Fruit fly (Drosophila melanogaster) whole organism, embryonic: ENCODE data around the gene CG7607.

Experiments used
- Asciz ChIP-seq: fragments of 200-800 bp; sonication (Bioruptor generic); optimal IDR thresholded peaks from 2 replicates; lab custom pipeline; 2017; ENCODE audit warnings: missing biosample characterization, mild to moderate bottlenecking, missing genetic modification characterization, missing genetic modification reagents
- Atf6 ChIP-seq: fragments of 200-800 bp; sonication (Bioruptor generic); IDR thresholded peaks from 2 replicates; pipeline ENCODE4 v1.3.6; 2022; ENCODE audit warnings: missing biosample characterization, missing genetic modification characterization
- CG1024 ChIP-seq: fragments of 200-800 bp; sonication (Bioruptor generic); IDR thresholded peaks from 2 replicates; pipeline ENCODE4 v1.3.6; 2022; ENCODE audit warnings: missing biosample characterization, missing genetic modification characterization
- CG10366 ChIP-seq: fragments of 200-800 bp; sonication (Bioruptor generic); IDR thresholded peaks from 2 replicates; pipeline ENCODE4 v1.3.6; 2022; ENCODE audit warnings: missing biosample characterization, missing genetic modification characterization
- CG11398 ChIP-seq: fragments of 200-800 bp; sonication (Bioruptor generic); optimal IDR thresholded peaks from 2 replicates; lab custom pipeline; 2016; ENCODE audit warnings: missing biosample characterization, missing genetic modification characterization
- CG11696 ChIP-seq: fragments of 200-800 bp; sonication (Bioruptor generic); IDR thresholded peaks from 2 replicates; pipeline ENCODE4 v1.3.6; 2022; ENCODE audit warnings: missing biosample characterization, missing genetic modification characterization
- CG12236 ChIP-seq: fragments of 200-800 bp; sonication (Bioruptor generic); optimal IDR thresholded peaks from 2 replicates; lab custom pipeline; 2016; ENCODE audit warnings: missing biosample characterization, missing genetic modification characterization
- CG12942 ChIP-seq: fragments of 200-800 bp; sonication (Bioruptor generic); optimal IDR thresholded peaks from 3 replicates; lab custom pipeline; 2016; ENCODE audit warnings: missing biosample characterization, missing genetic modification characterization
- CG16815 ChIP-seq: fragments of 200-800 bp; sonication (Bioruptor generic); optimal IDR thresholded peaks from 3 replicates; lab custom pipeline; 2017; ENCODE audit warnings: missing biosample characterization, mild to moderate bottlenecking, missing genetic modification characterization
- CG17359 ChIP-seq: fragments of 200-800 bp; sonication (Bioruptor generic); optimal IDR thresholded peaks from 3 replicates; lab custom pipeline; 2018; ENCODE audit warnings: missing biosample characterization, mild to moderate bottlenecking, missing genetic modification characterization, moderate library complexity
- CG1792 ChIP-seq: fragments of 200-800 bp; sonication (Bioruptor generic); optimal IDR thresholded peaks from 2 replicates; lab custom pipeline; 2016; ENCODE audit warnings: missing biosample characterization, missing genetic modification characterization
- CG30403 ChIP-seq: fragments of 200-800 bp; sonication (Bioruptor generic); optimal IDR thresholded peaks from 3 replicates; lab custom pipeline; 2016; ENCODE audit warnings: missing biosample characterization, missing genetic modification characterization
- CG34376 ChIP-seq: fragments of 200-800 bp; sonication (Bioruptor generic); optimal IDR thresholded peaks from 2 replicates; lab custom pipeline; 2018; ENCODE audit warnings: missing biosample characterization, mild to moderate bottlenecking, missing genetic modification characterization
- CG4360 ChIP-seq: fragments of 200-800 bp; sonication (Bioruptor generic); IDR thresholded peaks from 2 replicates; pipeline ENCODE4 v1.3.6; 2022; ENCODE audit warnings: missing biosample characterization, missing genetic modification characterization
- CG9609 ChIP-seq: fragments of 200-800 bp; sonication (Bioruptor generic); optimal IDR thresholded peaks from 3 replicates; lab custom pipeline; 2016; ENCODE audit warnings: missing biosample characterization, missing genetic modification characterization
- CG9876 ChIP-seq: fragments of 200-800 bp; sonication (Bioruptor generic); optimal IDR thresholded peaks from 2 replicates; lab custom pipeline; 2016; ENCODE audit warnings: missing biosample characterization, missing genetic modification characterization
- Doc2 ChIP-seq: fragments of 200-800 bp; sonication (Bioruptor generic); IDR thresholded peaks from 2 replicates; pipeline ENCODE4 v1.3.6; 2022; ENCODE audit warnings: missing biosample characterization, missing genetic modification characterization
- Doc3 ChIP-seq: fragments of 200-800 bp; sonication (Bioruptor generic); IDR thresholded peaks from 3 replicates; pipeline ENCODE4 v1.3.6; 2022; ENCODE audit warnings: missing biosample characterization, missing genetic modification characterization; ENCODE audit not compliant: partially characterized antibody
- Eip74EF ChIP-seq, 2 experiments: fragments of 200-800 bp in 1 of 2; fragments of >200 bp in 1 of 2; sonication (Bioruptor generic) in 1 of 2; optimal IDR thresholded peaks; 2 replicates each; lab custom pipeline; 2017 to 2019; ENCODE audit warnings: missing biosample characterization in 2 of 2, missing genetic modification characterization in 2 of 2, mild to moderate bottlenecking in 1 of 2, moderate library complexity in 1 of 2
- Ets97D ChIP-seq: fragments of 200-800 bp; sonication (Bioruptor generic); optimal IDR thresholded peaks from 3 replicates; lab custom pipeline; 2016; ENCODE audit warnings: missing biosample characterization, missing genetic modification characterization
- Hey ChIP-seq: fragments of 200-800 bp; sonication (Bioruptor generic); optimal IDR thresholded peaks from 3 replicates; lab custom pipeline; 2018; ENCODE audit warnings: missing biosample characterization, mild to moderate bottlenecking, missing genetic modification characterization
- Six4 ChIP-seq: fragments of 200-800 bp; sonication (Bioruptor generic); optimal IDR thresholded peaks from 2 replicates; lab custom pipeline; 2016; ENCODE audit warnings: missing biosample characterization, missing genetic modification characterization
- Sry-β ChIP-seq: fragments of 200-800 bp; sonication (Bioruptor generic); optimal IDR thresholded peaks from 2 replicates; lab custom pipeline; 2018; ENCODE audit warnings: missing biosample characterization, mild to moderate bottlenecking, missing genetic modification characterization, moderate library complexity
- aop ChIP-seq: fragments of 200-800 bp; sonication (Bioruptor generic); IDR thresholded peaks from 2 replicates; pipeline ENCODE4 v1.3.6; 2022; ENCODE audit warnings: missing biosample characterization, missing genetic modification characterization
- ara ChIP-seq: fragments of 200-800 bp; sonication (Bioruptor generic); IDR thresholded peaks from 2 replicates; pipeline ENCODE4 v1.3.6; 2022; ENCODE audit warnings: missing biosample characterization, missing genetic modification characterization
- disco-r ChIP-seq: fragments of 200-800 bp; sonication (Bioruptor generic); optimal IDR thresholded peaks from 2 replicates; lab custom pipeline; 2016; ENCODE audit warnings: missing biosample characterization, missing genetic modification characterization
- en ChIP-seq: fragments of 200-800 bp; sonication (Bioruptor generic); optimal IDR thresholded peaks from 2 replicates; lab custom pipeline; 2016; ENCODE audit warnings: missing biosample characterization, missing genetic modification characterization
- gce ChIP-seq: fragments of 200-800 bp; sonication (Bioruptor generic); IDR thresholded peaks from 3 replicates; pipeline ENCODE4 v1.3.6; 2022; ENCODE audit warnings: missing biosample characterization, missing genetic modification characterization
- gcm ChIP-seq: fragments of 200-800 bp; sonication (Bioruptor generic); optimal IDR thresholded peaks from 2 replicates; lab custom pipeline; 2019; ENCODE audit warnings: missing biosample characterization, mild to moderate bottlenecking, missing genetic modification characterization, moderate library complexity
- gem ChIP-seq: fragments of 200-800 bp; sonication (Bioruptor generic); optimal IDR thresholded peaks from 2 replicates; lab custom pipeline; 2019; ENCODE audit warnings: missing biosample characterization, mild to moderate bottlenecking, missing genetic modification characterization, moderate library complexity
- hb ChIP-seq: fragments of 200-800 bp; sonication (Bioruptor generic); IDR thresholded peaks from 3 replicates; pipeline ENCODE4 v1.3.6; 2022; ENCODE audit warnings: missing biosample characterization, missing genetic modification characterization; ENCODE audit not compliant: partially characterized antibody
- klu ChIP-seq: fragments of 200-800 bp; sonication (Bioruptor generic); IDR thresholded peaks from 2 replicates; pipeline ENCODE4 v1.3.6; 2022; ENCODE audit warnings: missing biosample characterization, missing genetic modification characterization
- lab ChIP-seq: fragments of 200-800 bp; sonication (Bioruptor generic); optimal IDR thresholded peaks from 3 replicates; lab custom pipeline; 2017; ENCODE audit warnings: missing biosample characterization, missing genetic modification characterization, mild to moderate bottlenecking, moderate library complexity, missing genetic modification reagents
- lilli ChIP-seq: fragments of 200-800 bp; sonication (Bioruptor generic); optimal IDR thresholded peaks from 3 replicates; lab custom pipeline; 2016; ENCODE audit warnings: missing biosample characterization, missing genetic modification characterization
- nerfin-1 ChIP-seq: fragments of 200-800 bp; sonication (Bioruptor generic); optimal IDR thresholded peaks from 3 replicates; lab custom pipeline; 2019; ENCODE audit warnings: missing biosample characterization, mild to moderate bottlenecking, missing genetic modification characterization, moderate library complexity
- odd ChIP-seq: fragments of 200-800 bp; sonication (Bioruptor generic); optimal IDR thresholded peaks from 2 replicates; lab custom pipeline; 2017; ENCODE audit warnings: missing biosample characterization, mild to moderate bottlenecking, missing genetic modification characterization
- p53 ChIP-seq: fragments of 200-800 bp; sonication (Bioruptor generic); optimal IDR thresholded peaks from 2 replicates; lab custom pipeline; 2016; ENCODE audit warnings: missing biosample characterization, missing genetic modification characterization
- scrt ChIP-seq: fragments of 200-800 bp; sonication (Bioruptor generic); optimal IDR thresholded peaks from 2 replicates; lab custom pipeline; 2018; ENCODE audit warnings: missing biosample characterization, mild to moderate bottlenecking, missing genetic modification characterization, moderate library complexity
- sens ChIP-seq: fragments of 200-800 bp; sonication (Bioruptor generic); peaks from one replicate; lab custom pipeline; 2016; ENCODE audit warnings: missing biosample characterization, missing genetic modification characterization
- slou ChIP-seq: fragments of 200-800 bp; sonication (Bioruptor generic); optimal IDR thresholded peaks from 3 replicates; lab custom pipeline; 2016; ENCODE audit warnings: missing biosample characterization, missing genetic modification characterization
- ssp ChIP-seq: fragments of 200-800 bp; sonication (Bioruptor generic); IDR thresholded peaks from 2 replicates; pipeline ENCODE4 v1.3.6; 2022; ENCODE audit warnings: missing biosample characterization, missing genetic modification characterization
- tgo ChIP-seq: fragments of 200-800 bp; sonication (Bioruptor generic); IDR thresholded peaks from 3 replicates; pipeline ENCODE4 v1.3.6; 2022; ENCODE audit warnings: missing biosample characterization, missing genetic modification characterization

The CG7607 gene

DNA sequence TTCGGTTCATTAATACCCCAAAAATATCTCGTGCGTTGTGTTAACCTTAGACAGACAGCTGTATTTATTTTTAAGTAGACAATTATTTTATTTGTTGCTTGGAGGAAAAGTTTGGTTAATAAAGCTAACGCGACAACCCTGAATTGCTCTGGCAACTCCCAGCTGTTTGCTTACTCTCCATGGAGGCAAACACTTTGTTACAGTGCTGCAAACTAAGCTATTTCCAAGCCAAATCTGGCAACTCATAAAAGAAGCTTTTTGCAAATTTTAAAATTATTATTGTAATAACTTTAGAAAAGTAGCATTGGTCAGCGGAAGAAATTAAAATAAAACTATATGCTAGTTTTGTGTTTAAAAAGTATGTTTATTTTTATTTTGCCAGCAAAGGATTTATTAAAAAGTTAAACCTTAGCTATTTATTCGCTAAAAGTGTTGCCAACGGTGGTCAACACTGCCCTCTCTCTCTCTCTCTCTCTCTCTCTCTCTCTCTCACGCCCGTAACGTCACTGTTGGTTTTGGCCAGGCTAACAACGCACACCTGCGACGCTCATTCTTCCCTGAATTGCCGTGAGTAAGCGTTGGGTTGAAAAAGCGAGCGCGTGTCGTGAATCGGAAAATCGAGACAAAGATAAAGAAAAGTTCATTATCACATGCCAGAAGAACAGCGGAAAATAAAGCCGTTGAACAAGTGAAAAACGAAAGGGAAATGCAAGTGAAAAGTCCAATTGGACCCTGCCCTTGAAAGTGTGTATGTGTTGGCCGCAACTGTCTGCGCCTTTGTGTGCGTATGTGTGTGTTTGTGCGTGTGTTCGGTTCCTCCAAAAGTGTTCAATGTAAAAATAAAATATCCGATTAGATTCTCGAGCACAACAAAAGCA, 16.1 kb downstream of the CG7607 start (continued):
- no peak for TF ChIP-seq Doc3 (GFP tag; lab: Robert Waterston, UW)
- TF ChIP-seq CG16815 (GFP tag; lab: Kevin White, UChicago) = peak; percentile 74
- TF ChIP-seq slou (GFP tag; lab: Kevin White, UChicago) = peak; percentile 27
- TF ChIP-seq p53 (GFP tag; lab: Kevin White, UChicago) = peak; percentile 78
- peak; percentile 94 for TF ChIP-seq tgo (GFP tag; lab: Robert Waterston, UW)
- TF ChIP-seq CG9876 = peak; percentile 58
- no peak for TF ChIP-seq aop (GFP tag; lab: Robert Waterston, UW)
- peak; percentile 97 for TF ChIP-seq Sry-β (GFP tag; lab: Kevin White, UChicago)
- peak; percentile 72 for TF ChIP-seq Six4 (GFP tag; lab: Kevin White, UChicago)
- peak; percentile 86 for TF ChIP-seq CG9609 (GFP tag; lab: Kevin White, UChicago)
- TF ChIP-seq CG1024 (GFP tag; lab: Robert Waterston, UW) = peak; percentile 78
- TF ChIP-seq CG34376 = peak; percentile 74
- TF ChIP-seq klu (GFP tag; lab: Robert Waterston, UW) = peak; percentile 83
- peak; percentile 96 for TF ChIP-seq lilli (GFP tag; lab: Kevin White, UChicago)
- peak; percentile 85 for TF ChIP-seq CG12942 (GFP tag; lab: Kevin White, UChicago)
- TF ChIP-seq CG30403 (GFP tag; lab: Kevin White, UChicago) = peak; percentile 91
- peak; percentile 82 for TF ChIP-seq gcm (GFP tag; lab: Kevin White, UChicago)
- TF ChIP-seq CG10366 = peak; percentile 83
- TF ChIP-seq CG1792 = peak; percentile 85
- peak; percentile 97 for TF ChIP-seq lab (GFP tag; lab: Kevin White, UChicago)
- TF ChIP-seq CG12236 (GFP tag; lab: Kevin White, UChicago) = peak; percentile 57
- peak; percentile 75 for TF ChIP-seq scrt (GFP tag; lab: Kevin White, UChicago)
- TF ChIP-seq Eip74EF (GFP tag; optimal IDR thresholded peaks at IDR 0.05; lab: Kevin White, UChicago) = peak in 1 of 2 experiments; percentile 36
- TF ChIP-seq disco-r (GFP tag; lab: Kevin White, UChicago) = peak; percentile 75
- TF ChIP-seq CG17359 = peak; percentile 91
- peak; percentile 17 for TF ChIP-seq Hey (tag; lab: Kevin White, UChicago)
- TF ChIP-seq Doc2 (GFP tag; lab: Robert Waterston, UW) = no peak
- TF ChIP-seq en = peak; percentile 82
- TF ChIP-seq ssp (GFP tag; lab: Robert Waterston, UW) = peak; percentile 78
- TF ChIP-seq odd = peak; percentile 81
- TF ChIP-seq CG11398 = peak; percentile 88
- TF ChIP-seq ara (GFP tag; lab: Robert Waterston, UW) = peak; percentile 94
- TF ChIP-seq Asciz = peak; percentile 83
- TF ChIP-seq gem (tag; lab: Kevin White, UChicago) = peak; percentile 92
- TF ChIP-seq Ets97D (GFP tag; lab: Kevin White, UChicago) = peak; percentile 62
- TF ChIP-seq hb = no peak
- TF ChIP-seq gce (GFP tag; lab: Robert Waterston, UW) = peak; percentile 93
- peak; percentile 2 for TF ChIP-seq nerfin-1 (tag; lab: Kevin White, UChicago)
- peak; percentile 68 for TF ChIP-seq CG4360 (GFP tag; lab: Robert Waterston, UW)

DNA sequence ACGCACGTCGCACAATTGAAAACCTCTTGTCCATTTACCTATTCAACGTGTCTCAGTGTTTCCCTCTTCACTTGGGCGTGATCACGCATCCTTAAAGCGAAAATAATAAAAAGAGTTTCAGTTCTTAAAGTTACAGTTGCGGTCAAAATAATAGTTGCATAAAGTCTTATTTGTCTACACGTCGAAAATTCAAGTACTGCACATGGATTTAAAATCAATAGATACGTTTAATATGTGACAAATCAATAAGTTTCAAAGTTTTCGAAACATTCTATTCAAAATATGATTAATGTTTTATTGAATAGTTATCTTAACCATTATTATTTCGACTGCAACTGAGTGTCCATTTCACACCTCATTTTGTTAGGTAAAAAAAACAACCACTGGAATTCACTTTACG, 16.8 kb downstream of the CG7607 start:
- TF ChIP-seq CG11696 (GFP tag; lab: Robert Waterston, UW) (peak; percentile 67), sens (GFP tag; lab: Kevin White, UChicago) (peak; percentile 51), gem (tag; lab: Kevin White, UChicago) (peak; percentile 17), Atf6 (GFP tag; lab: Robert Waterston, UW) (no peak)
- TF ChIP-seq, all 482 proteins: peak for 3
